Worm (Caenorhabditis elegans) whole organism, young adult: ENCODE results near the gene Y79H2A.3.

Experiments
- B0019.2 ChIP-seq: fragments of 200-800 bp; sonication (Bioruptor generic); conservative IDR thresholded peaks from 2 replicates; pipeline ENCODE4 v1.3.6; 2022; ENCODE audit warnings: missing genetic modification reagents, missing genetic modification characterization, missing compliant biosample characterization
- C06A6.2 ChIP-seq: fragments of 200-800 bp; sonication (Bioruptor generic); conservative IDR thresholded peaks from 2 replicates; pipeline ENCODE4 v1.3.6; 2022; ENCODE audit warnings: missing genetic modification characterization, missing compliant biosample characterization
- C17E4.6 ChIP-seq: fragments of 200-800 bp; sonication (Bioruptor generic); IDR thresholded peaks from 2 replicates; pipeline ENCODE4 v1.3.6; 2022; ENCODE audit warnings: missing genetic modification reagents, missing genetic modification characterization, missing compliant biosample characterization
- F10E7.11 ChIP-seq: sonication (generic microtip); optimal IDR thresholded peaks from 2 replicates; lab custom pipeline; 2017; ENCODE audit warnings: mild to moderate bottlenecking, missing genetic modification characterization, moderate library complexity, missing compliant biosample characterization
- F23B12.7 ChIP-seq: sonication (generic microtip); optimal IDR thresholded peaks from 2 replicates; lab custom pipeline; 2017; ENCODE audit warnings: missing genetic modification characterization, mild to moderate bottlenecking, missing compliant biosample characterization, antibody characterized with exemption, moderate library complexity; ENCODE audit not compliant: insufficient read depth
- F39B2.1 ChIP-seq: fragments of 200-800 bp; sonication (Bioruptor generic); IDR thresholded peaks from 2 replicates; pipeline ENCODE4 v1.3.6; 2022; ENCODE audit warnings: missing genetic modification reagents, missing genetic modification characterization, missing compliant biosample characterization
- F52B5.7 ChIP-seq: sonication (generic microtip); optimal IDR thresholded peaks from 2 replicates; lab custom pipeline; 2016; ENCODE audit warnings: mild to moderate bottlenecking, missing genetic modification characterization, missing compliant biosample characterization
- F57C9.4 ChIP-seq: sonication (generic microtip); optimal IDR thresholded peaks from 2 replicates; lab custom pipeline; 2017; ENCODE audit warnings: mild to moderate bottlenecking, missing genetic modification characterization, missing compliant biosample characterization
- Y53F4B.3 ChIP-seq: fragments of 200-800 bp; sonication (Bioruptor generic); IDR thresholded peaks from 2 replicates; pipeline ENCODE4 v1.3.6; 2022; ENCODE audit warnings: missing genetic modification reagents, missing genetic modification characterization, missing compliant biosample characterization
- Y56A3A.18 ChIP-seq: fragments of 200-800 bp; sonication (Bioruptor generic); IDR thresholded peaks from 2 replicates; pipeline ENCODE4 v1.3.6; 2022; ENCODE audit warnings: missing genetic modification reagents, missing genetic modification characterization, missing compliant biosample characterization
- akir-1 ChIP-seq: fragments of 200-800 bp; sonication (Bioruptor generic); optimal IDR thresholded peaks from 2 replicates; lab custom pipeline; 2018; ENCODE audit warnings: mild to moderate bottlenecking, missing genetic modification characterization, moderate library complexity, missing compliant biosample characterization
- attf-3 ChIP-seq: fragments of 200-800 bp; sonication (Bioruptor generic); conservative IDR thresholded peaks from 2 replicates; pipeline ENCODE4 v1.3.6; 2022; ENCODE audit warnings: missing genetic modification reagents, missing genetic modification characterization, missing compliant biosample characterization
- attf-5 ChIP-seq: fragments of 200-800 bp; sonication (Bioruptor generic); optimal IDR thresholded peaks from 2 replicates; lab custom pipeline; 2018; ENCODE audit warnings: mild to moderate bottlenecking, missing genetic modification characterization, missing compliant biosample characterization
- attf-6 ChIP-seq: fragments of 200-800 bp; sonication (Bioruptor generic); IDR thresholded peaks from 2 replicates; pipeline ENCODE4 v1.3.6; 2022; ENCODE audit warnings: missing genetic modification reagents, missing genetic modification characterization, missing compliant biosample characterization
- cebp-1 ChIP-seq, 2 experiments: fragments of 200-800 bp in 1 of 2; sonication (Bioruptor generic) in 1 of 2; sonication (generic microtip) in 1 of 2; IDR thresholded peaks in 1 of 2; optimal IDR thresholded peaks in 1 of 2; 2 replicates each; pipeline versions ENCODE4 v1.3.6 to Lab custom; 2017 to 2022; ENCODE audit warnings: missing compliant biosample characterization in 2 of 2, missing genetic modification characterization in 2 of 2, mild to moderate bottlenecking in 1 of 2, missing genetic modification reagents in 1 of 2, moderate library complexity in 1 of 2
- ceh-58 ChIP-seq: fragments of 200-800 bp; sonication (Bioruptor generic); IDR thresholded peaks from 2 replicates; pipeline ENCODE4 v1.3.6; 2022; ENCODE audit warnings: missing genetic modification characterization, missing compliant biosample characterization
- ceh-91 ChIP-seq: fragments of 200-800 bp; sonication (Bioruptor generic); IDR thresholded peaks from 2 replicates; pipeline ENCODE4 v1.3.6; 2022; ENCODE audit warnings: missing genetic modification reagents, missing genetic modification characterization, missing compliant biosample characterization
- die-1 ChIP-seq: sonication (generic microtip); optimal IDR thresholded peaks from 2 replicates; lab custom pipeline; 2016; ENCODE audit warnings: missing genotype, mild to moderate bottlenecking, missing genetic modification characterization, missing compliant biosample characterization
- dox-1 ChIP-seq: fragments of 200-800 bp; sonication (Bioruptor generic); IDR thresholded peaks from 2 replicates; pipeline ENCODE4 v1.3.6; 2022; ENCODE audit warnings: missing genetic modification reagents, missing genetic modification characterization, missing compliant biosample characterization
- dpl-1 ChIP-seq: fragments of 150-350 bp; optimal IDR thresholded peaks from 2 replicates; lab custom pipeline; 2014; ENCODE audit warnings: missing biosample characterization, missing genetic modification reagents, missing genetic modification characterization
- egl-18 ChIP-seq: fragments of 200-800 bp; sonication (Bioruptor generic); IDR thresholded peaks from 2 replicates; pipeline ENCODE4 v1.3.6; 2022; ENCODE audit warnings: missing genetic modification reagents, missing genetic modification characterization, missing compliant biosample characterization
- egrh-3 ChIP-seq: fragments of 200-800 bp; sonication (Bioruptor generic); IDR thresholded peaks from 2 replicates; pipeline ENCODE4 v1.3.6; 2022; ENCODE audit warnings: missing genetic modification reagents, missing genetic modification characterization, missing compliant biosample characterization
- fkh-3 ChIP-seq: sonication (generic microtip); optimal IDR thresholded peaks from 2 replicates; lab custom pipeline; 2016; ENCODE audit warnings: mild to moderate bottlenecking, missing genetic modification characterization, missing compliant biosample characterization
- hmg-1.2 ChIP-seq: fragments of 200-800 bp; sonication (Bioruptor generic); IDR thresholded peaks from 2 replicates; pipeline ENCODE4 v1.3.6; 2022; ENCODE audit warnings: missing genetic modification reagents, missing genetic modification characterization, missing compliant biosample characterization
- hmg-20 ChIP-seq: fragments of 200-800 bp; sonication (Bioruptor generic); IDR thresholded peaks from 2 replicates; pipeline ENCODE4 v1.3.6; 2022; ENCODE audit warnings: missing genetic modification reagents, missing genetic modification characterization, missing compliant biosample characterization
- hrde-1 ChIP-seq: sonication (generic microtip); optimal IDR thresholded peaks from 2 replicates; lab custom pipeline; 2016; ENCODE audit warnings: missing genetic modification characterization, mild to moderate bottlenecking, missing compliant biosample characterization, moderate library complexity, missing genotype, missing genetic modification reagents, borderline replicate concordance
- lag-1 ChIP-seq: fragments of 200-800 bp; sonication (Bioruptor generic); IDR thresholded peaks from 2 replicates; pipeline ENCODE4 v1.3.6; 2022; ENCODE audit warnings: missing genetic modification reagents, missing genetic modification characterization, missing compliant biosample characterization
- let-526 ChIP-seq: fragments of 200-800 bp; sonication (Bioruptor generic); IDR thresholded peaks from 2 replicates; pipeline ENCODE4 v1.3.6; 2022; ENCODE audit warnings: missing genetic modification reagents, missing genetic modification characterization, missing compliant biosample characterization
- lin-35 ChIP-seq, 3 experiments: fragments of 150-350 bp in 2 of 3; sonication (generic microtip) in 1 of 3; optimal IDR thresholded peaks; 2 replicates each; lab custom pipeline; 2014 to 2018; ENCODE audit warnings: missing biosample characterization in 3 of 3, missing genetic modification characterization in 3 of 3, missing genetic modification reagents in 3 of 3
- lin-54 ChIP-seq: fragments of 200-800 bp; sonication (Bioruptor generic); optimal IDR thresholded peaks from 2 replicates; lab custom pipeline; 2018; ENCODE audit warnings: mild to moderate bottlenecking, missing genetic modification characterization, missing compliant biosample characterization
- lsy-27 ChIP-seq: sonication (generic microtip); optimal IDR thresholded peaks from 2 replicates; lab custom pipeline; 2017; ENCODE audit warnings: missing genetic modification characterization, mild to moderate bottlenecking, missing compliant biosample characterization, antibody characterized with exemption, missing genotype, borderline replicate concordance; ENCODE audit not compliant: insufficient read depth
- madf-8 ChIP-seq: fragments of 200-800 bp; sonication (Bioruptor generic); conservative IDR thresholded peaks from 2 replicates; pipeline ENCODE4 v1.3.6; 2022; ENCODE audit warnings: missing genetic modification reagents, missing genetic modification characterization, missing compliant biosample characterization
- mxl-1 ChIP-seq: sonication (generic microtip); optimal IDR thresholded peaks from 2 replicates; lab custom pipeline; 2016; ENCODE audit warnings: missing genetic modification characterization, missing compliant biosample characterization
- nhr-179 ChIP-seq: sonication (generic microtip); optimal IDR thresholded peaks from 2 replicates; lab custom pipeline; 2016; ENCODE audit warnings: mild to moderate bottlenecking, missing genetic modification characterization, missing compliant biosample characterization
- nhr-80 ChIP-seq: sonication (generic microtip); optimal IDR thresholded peaks from 2 replicates; lab custom pipeline; 2016; ENCODE audit warnings: missing genetic modification characterization, missing compliant biosample characterization
- pha-4 ChIP-seq: fragments of 150-350 bp; sonication (generic microtip); optimal IDR thresholded peaks from 2 replicates; lab custom pipeline; 2014; ENCODE audit warnings: missing biosample characterization, missing genetic modification reagents, missing genetic modification characterization
- rcor-1 ChIP-seq: fragments of 200-800 bp; sonication (Bioruptor generic); IDR thresholded peaks from 2 replicates; pipeline ENCODE4 v1.3.6; 2022; ENCODE audit warnings: missing genetic modification reagents, missing genetic modification characterization, missing compliant biosample characterization
- rpc-1 ChIP-seq, 2 experiments: fragments of 150-350 bp in 1 of 2; sonication (generic microtip) in 1 of 2; optimal IDR thresholded peaks; 2 replicates each; lab custom pipeline; 2014 to 2018; ENCODE audit warnings: missing biosample characterization in 1 of 2, missing genetic modification characterization in 1 of 2, missing genetic modification reagents in 1 of 2, missing genotype in 1 of 2
- sdz-38 ChIP-seq: sonication (generic microtip); optimal IDR thresholded peaks from 2 replicates; lab custom pipeline; 2016; ENCODE audit warnings: missing genotype, missing genetic modification characterization, missing compliant biosample characterization
- sptf-2 ChIP-seq: fragments of 200-800 bp; sonication (Bioruptor generic); optimal IDR thresholded peaks from 2 replicates; lab custom pipeline; 2018; ENCODE audit warnings: mild to moderate bottlenecking, missing genetic modification characterization, missing compliant biosample characterization
- unc-130 ChIP-seq: sonication (generic microtip); optimal IDR thresholded peaks from 2 replicates; lab custom pipeline; 2016; ENCODE audit warnings: missing genetic modification reagents, missing genetic modification characterization, missing compliant biosample characterization
- ztf-26 ChIP-seq: sonication (generic microtip); optimal IDR thresholded peaks from 2 replicates; lab custom pipeline; 2017; ENCODE audit warnings: missing genetic modification characterization, missing compliant biosample characterization

The Y79H2A.3 gene

DNA sequence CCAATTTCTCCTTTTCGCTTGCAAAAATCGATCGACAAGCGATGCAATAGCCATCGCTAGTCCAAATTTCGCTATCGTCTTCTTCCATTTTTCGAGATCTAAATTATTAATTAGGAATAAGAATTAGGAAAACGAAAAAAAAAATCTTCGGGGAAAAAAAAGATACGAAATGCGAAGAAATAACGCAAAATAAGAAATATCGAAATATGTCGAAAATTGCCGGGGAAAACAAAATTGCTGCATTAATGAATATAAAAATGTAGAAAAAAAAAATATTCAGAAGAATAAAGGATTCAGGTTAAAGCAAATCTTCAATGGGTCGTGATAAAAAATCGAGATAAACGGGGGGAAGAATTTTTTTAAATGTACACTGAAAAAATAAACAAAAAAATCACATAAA lies at the start of gene Y79H2A.3:
TSS of gene Y79H2A.3 (minus strand) at position 101 of the 400 bp plus-strand sequence.
- no peak for TF ChIP-seq Y53F4B.3 (GFP tag; lab: Robert Waterston, UW)
- TF ChIP-seq Y56A3A.18: no peak
- no peak for TF ChIP-seq ceh-91
- TF ChIP-seq hrde-1 (tag; lab: Kevin White, UChicago): no peak
- no peak for TF ChIP-seq unc-130
- no peak for TF ChIP-seq sdz-38
- TF ChIP-seq rcor-1 (GFP tag; lab: Robert Waterston, UW): no peak
- TF ChIP-seq rpc-1 (optimal IDR thresholded peaks at IDR 0.05; lab: Kevin White, UChicago): no peak
- TF ChIP-seq rpc-1 (tag; optimal IDR thresholded peaks at IDR 0.05; lab: Kevin White, UChicago): no peak
- no peak for TF ChIP-seq lag-1 (GFP tag; lab: Robert Waterston, UW)
- TF ChIP-seq attf-5: no peak
- no peak for TF ChIP-seq sptf-2 (GFP tag; lab: Kevin White, UChicago)
- TF ChIP-seq lsy-27: no peak
- no peak for TF ChIP-seq F39B2.1
- TF ChIP-seq ceh-58 (GFP tag; lab: Robert Waterston, UW): no peak
- no peak for TF ChIP-seq nhr-179 (tag; lab: Kevin White, UChicago)
- no peak for TF ChIP-seq B0019.2 (GFP tag; lab: Robert Waterston, UW)
- no peak for TF ChIP-seq F10E7.11 (tag; lab: Kevin White, UChicago)

DNA sequence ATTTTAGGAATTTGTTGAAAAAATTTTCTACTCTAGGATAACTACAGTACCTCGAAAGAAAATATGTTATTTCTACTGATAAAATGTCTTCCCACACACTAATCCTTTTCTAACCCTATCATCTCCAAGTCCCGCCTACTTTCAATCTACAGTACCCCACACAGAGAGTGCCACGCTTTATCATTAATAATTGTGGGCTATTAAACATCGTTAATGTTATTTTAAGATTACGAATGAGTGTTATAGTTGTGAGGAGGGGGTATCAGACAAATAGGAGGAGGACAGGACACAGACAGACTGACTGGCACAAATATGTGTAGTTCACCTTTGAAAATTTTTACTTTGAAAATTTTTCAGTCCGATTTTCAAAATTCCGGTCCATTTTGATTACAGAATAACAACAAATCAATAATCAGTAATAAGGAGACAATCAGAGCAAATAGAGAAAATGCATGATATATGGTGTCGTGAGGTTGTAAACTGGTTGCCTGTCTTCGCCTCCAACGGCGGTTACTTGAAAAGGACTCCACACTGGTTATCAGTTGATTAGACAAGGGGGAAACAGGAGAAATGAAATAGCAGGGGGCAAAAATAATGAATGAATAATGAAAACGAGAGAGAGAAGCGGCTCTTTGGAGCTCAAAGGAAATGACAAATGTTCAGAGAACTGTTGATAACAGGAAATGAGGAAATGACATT lies 42.2 kb upstream of the Y79H2A.3 start:
- TF ChIP-seq lin-54 (GFP tag; lab: Kevin White, UChicago): no peak
- peak; percentile 8 for TF ChIP-seq nhr-80

DNA sequence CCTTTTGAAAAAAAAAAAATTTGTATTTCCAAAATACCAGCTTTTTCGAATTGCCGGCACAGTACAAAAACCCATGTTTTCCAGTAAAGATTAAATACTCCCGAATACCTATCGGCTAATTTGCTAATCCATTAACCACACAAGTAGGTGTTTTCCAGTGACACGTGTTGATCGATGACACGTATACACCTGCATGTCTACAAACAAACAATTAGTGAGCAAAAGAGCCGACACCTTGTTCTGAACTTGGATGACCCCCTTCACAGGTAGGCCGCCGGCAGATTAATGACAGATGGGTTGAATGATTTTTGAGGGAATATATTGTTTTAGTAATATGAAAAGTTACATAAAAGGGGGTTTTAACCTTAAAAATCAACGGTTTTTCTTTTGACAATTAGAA lies 40.5 kb upstream of the Y79H2A.3 start:
- TF ChIP-seq lin-35 (GFP tag; optimal IDR thresholded peaks at IDR 0.05; lab: Kevin White, UChicago): no peak
- no peak for TF ChIP-seq ztf-26 (tag; lab: Kevin White, UChicago)
- no peak for TF ChIP-seq die-1 (tag; lab: Kevin White, UChicago)
- no peak for TF ChIP-seq F23B12.7 (tag; lab: Kevin White, UChicago)
- TF ChIP-seq hmg-20 (GFP tag; lab: Robert Waterston, UW): no peak

DNA sequence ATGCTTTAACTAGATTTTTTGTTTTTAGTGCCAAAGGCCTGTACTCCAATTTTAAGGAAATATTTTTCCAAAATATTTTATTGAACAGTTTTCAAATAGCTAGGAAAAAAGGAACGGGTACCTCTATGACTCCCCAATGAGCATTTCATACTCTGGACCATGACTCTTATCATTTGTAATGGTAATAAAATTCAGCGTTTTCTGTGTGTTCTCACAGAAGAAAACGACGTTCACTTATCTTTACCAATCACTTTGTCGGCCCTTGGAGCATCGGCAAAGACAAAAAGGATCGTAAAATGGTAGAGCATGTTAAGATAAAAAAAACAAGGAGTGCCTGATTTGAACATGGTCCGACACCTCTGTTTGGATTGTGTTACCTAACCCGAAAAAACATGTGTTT lies 35.5 kb upstream of the Y79H2A.3 start:
- TF ChIP-seq dox-1 (GFP tag; lab: Robert Waterston, UW): no peak
- TF ChIP-seq attf-6 (GFP tag; lab: Robert Waterston, UW): no peak
- no peak for TF ChIP-seq akir-1 (GFP tag; lab: Kevin White, UChicago)
- no peak for TF ChIP-seq let-526 (GFP tag; lab: Robert Waterston, UW)
- no peak for TF ChIP-seq egl-18
- no peak for TF ChIP-seq pha-4 (tag; lab: Kevin White, UChicago)
- no peak for TF ChIP-seq mxl-1 (tag; lab: Kevin White, UChicago)
- TF ChIP-seq F57C9.4 (tag; lab: Kevin White, UChicago): no peak
- no peak for TF ChIP-seq C06A6.2 (GFP tag; lab: Robert Waterston, UW)
- TF ChIP-seq C17E4.6: no peak
- no peak for TF ChIP-seq dpl-1
- TF ChIP-seq hmg-1.2 (GFP tag; lab: Robert Waterston, UW): no peak
- no peak for TF ChIP-seq fkh-3
- TF ChIP-seq cebp-1 (GFP tag; IDR thresholded peaks at IDR 0.05; lab: Robert Waterston, UW): no peak
- no peak for TF ChIP-seq cebp-1 (tag; optimal IDR thresholded peaks at IDR 0.05; lab: Kevin White, UChicago)
- TF ChIP-seq egrh-3 (GFP tag; lab: Robert Waterston, UW): no peak
- TF ChIP-seq die-1 (tag; lab: Kevin White, UChicago): no peak
- no peak for TF ChIP-seq F52B5.7 (tag; lab: Kevin White, UChicago)
- no peak for TF ChIP-seq madf-8
- TF ChIP-seq attf-3 (GFP tag; lab: Robert Waterston, UW): no peak
- no peak for TF ChIP-seq rcor-1 (GFP tag; lab: Robert Waterston, UW)
